Worm (Caenorhabditis elegans) whole organism, midembryonic: ENCODE measurements around the gene Y53F4B.9.

Experiments used
- flt-1 ChIP-seq: fragments of 200-800 bp; sonication (Bioruptor generic); IDR thresholded peaks from 2 replicates; pipeline ENCODE4 v1.3.6; 2022; ENCODE audit warnings: missing genetic modification characterization, missing compliant biosample characterization
- klf-2 ChIP-seq: fragments of 200-800 bp; sonication (Bioruptor generic); conservative IDR thresholded peaks from 2 replicates; pipeline ENCODE4 v1.3.6; 2022; ENCODE audit warnings: missing genetic modification reagents, missing genetic modification characterization, missing compliant biosample characterization
- ref-1 ChIP-seq: fragments of 200-800 bp; sonication (Bioruptor generic); conservative IDR thresholded peaks from 2 replicates; pipeline ENCODE4 v1.3.6; 2022; ENCODE audit warnings: missing genetic modification reagents, missing genetic modification characterization, missing compliant biosample characterization
- ztf-23 ChIP-seq: fragments of 200-800 bp; sonication (Bioruptor generic); IDR thresholded peaks from 2 replicates; pipeline ENCODE4 v1.3.6; 2022; ENCODE audit warnings: missing genetic modification reagents, missing genetic modification characterization, missing compliant biosample characterization

- TF ChIP-seq klf-2 (GFP tag; lab: Robert Waterston, UW) (no peak), flt-1 (GFP tag; lab: Robert Waterston, UW) (no peak), ref-1 (GFP tag; lab: Robert Waterston, UW) (no peak), ztf-23 (no peak)
Measured at ce11 chrII:15014380-15014779, 4.2 kb upstream of the Y53F4B.9 start, which contains the start of gene Y53F4B.51.
